Worm (Caenorhabditis elegans) whole organism, L4 larva: Measurements from ENCODE around the gene ZK370.6.

Source experiments
- F10B5.3 ChIP-seq: sonication (generic microtip); optimal IDR thresholded peaks from 2 replicates; lab custom pipeline; 2016; ENCODE audit warnings: mild to moderate bottlenecking, missing genetic modification characterization, missing compliant biosample characterization
- aha-1 ChIP-seq: fragments of 150-350 bp; peaks from one replicate; lab custom pipeline; 2014; ENCODE audit warnings: missing biosample characterization, missing genetic modification characterization
- dve-1 ChIP-seq: sonication (generic microtip); optimal IDR thresholded peaks from 2 replicates; lab custom pipeline; 2017; ENCODE audit warnings: antibody characterized with exemption, mild to moderate bottlenecking, missing genetic modification characterization, missing compliant biosample characterization; ENCODE audit not compliant: insufficient read depth

DNA sequence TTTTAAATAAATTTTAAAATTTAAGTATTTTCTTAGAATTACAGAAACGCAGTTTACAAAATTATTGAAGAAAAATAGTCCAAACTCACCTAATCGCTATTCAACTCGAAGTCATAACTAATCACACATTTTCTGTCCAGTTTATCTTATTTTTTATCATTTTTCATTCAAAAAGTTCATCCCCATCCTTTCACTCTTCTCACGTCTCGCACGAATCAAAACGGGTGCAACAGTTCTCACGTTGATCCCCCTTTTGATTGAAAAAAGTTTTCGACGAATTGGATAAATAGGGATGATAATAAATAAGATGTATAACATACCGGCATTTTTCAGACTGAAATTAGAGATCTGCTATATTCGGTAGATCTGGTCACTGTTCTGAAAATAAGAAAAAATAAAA is 33.9 kb downstream of the ZK370.6 start:
- no peak for TF ChIP-seq dve-1
- TF ChIP-seq aha-1 (tag; lab: Kevin White, UChicago) = no peak
- no peak for TF ChIP-seq F10B5.3 (tag; lab: Kevin White, UChicago)
